Worm (Caenorhabditis elegans): ENCODE results near the gene R05H10.1.

Gene R05H10.1

ce11 chrII:14804259-14804899, 47.2 kb upstream of the R05H10.1 start, which contains the start of gene W01D2.3 (continued):
- TF ChIP-seq duxl-1 (tag; optimal IDR thresholded peaks at IDR 0.05; ENCODE audit: poor library complexity) (peak; percentile 69), lsy-2 (tag; optimal IDR thresholded peaks at IDR 0.05) (peak in 1 of 2 experiments; percentile 70), gei-8 (GFP tag; optimal IDR thresholded peaks at IDR 0.05) (peak; percentile 72), lin-29 (GFP tag; IDR thresholded peaks at IDR 0.05) (peak; percentile 38; the same call in 1 of the 2 replicates), tra-1 (GFP tag; IDR thresholded peaks at IDR 0.05) (peak; percentile 71; the same call in 1 of the 2 replicates), daf-16 (GFP tag; optimal IDR thresholded peaks at IDR 0.05) (peak; percentile 32 to 69), daf-16 (tag; optimal IDR thresholded peaks at IDR 0.05) (peak; percentile 56), R02D3.7 (tag; optimal IDR thresholded peaks at IDR 0.05) (no peak), ceh-44 (GFP tag; IDR thresholded peaks at IDR 0.05) (no peak), php-3 (GFP tag; IDR thresholded peaks at IDR 0.05) (peak; percentile 55; the same call in 1 of the 2 replicates), dmd-8 (GFP tag; IDR thresholded peaks at IDR 0.05) (0 out of 2 replicates have a peak, but pooled peaks have one; percentile 36), ceh-32 (tag; optimal IDR thresholded peaks at IDR 0.05; ENCODE audit: poor library complexity) (peak; percentile 11), dve-1 (tag; optimal IDR thresholded peaks at IDR 0.05; ENCODE audit: insufficient read depth) (peak; percentile 95), set-16 (GFP tag; IDR thresholded peaks at IDR 0.05) (no peak; the same call in 1 of the 2 replicates), nhr-76 (tag; optimal IDR thresholded peaks at IDR 0.05) (no peak), vab-7 (GFP tag; IDR thresholded peaks at IDR 0.05) (peak; percentile 77), mes-2 (tag; optimal IDR thresholded peaks at IDR 0.05; ENCODE audit: poor library complexity, severe bottlenecking) (peak; percentile 74), mdt-29 (GFP tag; IDR thresholded peaks at IDR 0.05) (0 out of 2 replicates have a peak, but pooled peaks have one; percentile 37), cey-2 (tag; optimal IDR thresholded peaks at IDR 0.05; ENCODE audit: borderline replicate concordance, insufficient read depth) (peak; percentile 35), dpl-1 (GFP tag; optimal IDR thresholded peaks at IDR 0.05) (peak; percentile 42), zip-2 (tag; optimal IDR thresholded peaks at IDR 0.05) (peak; percentile 67)

- no peak for TF ChIP-seq Y48G9A.11 (GFP tag; IDR thresholded peaks at IDR 0.05)
- no peak for TF ChIP-seq tra-1 (GFP tag; IDR thresholded peaks at IDR 0.05)
- no peak for TF ChIP-seq zfp-3 (GFP tag; conservative IDR thresholded peaks at IDR 0.05)
- TF ChIP-seq aha-1 (tag), result peak; percentile 4
- no peak for TF ChIP-seq ceh-82 (tag; optimal IDR thresholded peaks at IDR 0.05)
Measured at ce11 chrII:14805686-14806085, 45.9 kb upstream of the R05H10.1 start, which contains the start of gene srt-11. Gene srt-11 (plus strand): TSS chrII:14805986.

ce11 chrII:14808686-14809085, 42.9 kb upstream of the R05H10.1 start, which contains the start of gene W01D2.6:
Gene W01D2.6 (plus strand): TSS chrII:14808986.
- TF ChIP-seq Y5F2A.4 (GFP tag; optimal IDR thresholded peaks at IDR 0.05) (no peak), dve-1 (tag; optimal IDR thresholded peaks at IDR 0.05; ENCODE audit: insufficient read depth) (no peak), hlh-30 (tag; optimal IDR thresholded peaks at IDR 0.05; ENCODE audit: insufficient read depth) (no peak), skn-1 (tag; optimal IDR thresholded peaks at IDR 0.05) (no peak), cey-2 (tag; optimal IDR thresholded peaks at IDR 0.05; ENCODE audit: borderline replicate concordance, insufficient read depth) (no peak), aha-1 (tag) (no peak), mep-1 (tag; optimal IDR thresholded peaks at IDR 0.05) (no peak), daf-12 (tag; optimal IDR thresholded peaks at IDR 0.05) (no peak), mxl-3 (GFP tag; optimal IDR thresholded peaks at IDR 0.05) (no peak), lin-38 (GFP tag; IDR thresholded peaks at IDR 0.05) (no peak), snpc-1.2 (GFP tag; IDR thresholded peaks at IDR 0.05) (no peak), ama-1 (optimal IDR thresholded peaks at IDR 0.05) (no peak), ZK546.5 (tag; optimal IDR thresholded peaks at IDR 0.05) (no peak)
